Worm (Caenorhabditis elegans) whole organism, L4 larva: ENCODE measurements around the gene pafo-1.
A peak's percentile ranks its signal among the peaks of the same experiment; 100 is the strongest.

Source experiments
- ceh-82 ChIP-seq: sonication (generic microtip); optimal IDR thresholded peaks from 2 replicates; lab custom pipeline; 2017; ENCODE audit warnings: missing biosample characterization, missing genetic modification characterization
- fos-1 ChIP-seq: fragments of 150-350 bp; optimal IDR thresholded peaks from 2 replicates; lab custom pipeline; 2014; ENCODE audit warnings: missing biosample characterization, missing genetic modification characterization
- hif-1 ChIP-seq, 2 experiments: sonication (generic microtip); optimal IDR thresholded peaks; 2 replicates each; lab custom pipeline; 2016 to 2017; ENCODE audit warnings: missing compliant biosample characterization in 2 of 2, missing genetic modification characterization in 2 of 2, missing genetic modification reagents in 2 of 2, missing genotype in 2 of 2, mild to moderate bottlenecking in 1 of 2
- lin-39 ChIP-seq: fragments of 150-350 bp; optimal IDR thresholded peaks from 2 replicates; lab custom pipeline; 2014; ENCODE audit warnings: missing biosample characterization, missing genetic modification reagents, missing genetic modification characterization
- nhr-237 ChIP-seq: sonication (generic microtip); optimal IDR thresholded peaks from 2 replicates; lab custom pipeline; 2017; ENCODE audit warnings: missing biosample characterization, missing genetic modification characterization
- nhr-25 ChIP-seq: sonication (generic microtip); optimal IDR thresholded peaks from 2 replicates; lab custom pipeline; 2017; ENCODE audit warnings: missing genetic modification characterization, mild to moderate bottlenecking, missing compliant biosample characterization, antibody characterized with exemption, moderate library complexity, borderline replicate concordance; ENCODE audit not compliant: insufficient read depth
- saeg-2 ChIP-seq: fragments of 200-800 bp; sonication (Bioruptor generic); IDR thresholded peaks from 2 replicates; pipeline ENCODE4 v1.3.6; 2022; ENCODE audit warnings: missing genetic modification reagents, missing genetic modification characterization, missing compliant biosample characterization
- sdz-12 ChIP-seq: fragments of 200-800 bp; sonication (Bioruptor generic); optimal IDR thresholded peaks from 2 replicates; lab custom pipeline; 2018; ENCODE audit warnings: mild to moderate bottlenecking, missing genetic modification characterization, missing compliant biosample characterization
- spr-1 ChIP-seq: sonication (generic microtip); optimal IDR thresholded peaks from 2 replicates; lab custom pipeline; 2016; ENCODE audit warnings: mild to moderate bottlenecking, missing genetic modification characterization, missing compliant biosample characterization
- unc-62 ChIP-seq, 3 experiments: fragments of 150-350 bp in 1 of 3; sonication (generic microtip); optimal IDR thresholded peaks in 2 of 3; peaks in 1 of 3; 1 replicate in 1 of 3; 2 replicates in 2 of 3; lab custom pipeline; 2014 to 2017; ENCODE audit warnings: missing biosample characterization in 3 of 3, missing genetic modification characterization in 3 of 3, missing genetic modification reagents in 3 of 3, missing genotype in 1 of 3

DNA sequence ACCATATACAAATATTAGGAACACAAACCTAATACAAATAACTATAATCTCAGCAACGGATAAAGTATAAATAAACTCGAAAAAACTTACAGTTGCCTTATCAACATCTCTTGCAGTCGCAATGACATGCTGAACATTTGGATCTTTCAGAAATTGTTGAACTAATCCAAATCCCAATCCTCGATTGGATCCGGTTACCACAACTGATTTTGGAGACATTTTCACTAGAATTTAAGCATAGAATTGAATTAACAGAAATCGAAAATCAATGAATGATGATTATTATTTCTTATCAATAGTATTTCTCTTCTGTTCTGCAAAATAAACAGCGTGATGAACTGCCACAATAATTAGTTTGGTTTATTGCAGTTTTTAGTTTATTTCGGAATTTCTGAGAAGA is 1.3 kb upstream of the pafo-1 start, which contains the start of the genes C55A6.11 and C55A6.7:
- TF ChIP-seq hif-1 (tag; optimal IDR thresholded peaks at IDR 0.05; lab: Kevin White, UChicago), result no peak
- TF ChIP-seq spr-1, result no peak
- TF ChIP-seq nhr-25 (tag; lab: Kevin White, UChicago), result no peak
- TF ChIP-seq fos-1, result no peak
- TF ChIP-seq sdz-12 (GFP tag; lab: Kevin White, UChicago), result no peak
- no peak for TF ChIP-seq saeg-2 (GFP tag; lab: Robert Waterston, UW)
- TF ChIP-seq ceh-82 (tag; lab: Kevin White, UChicago), result no peak
- TF ChIP-seq nhr-237 (tag; lab: Kevin White, UChicago), result no peak
- TF ChIP-seq lin-39 (tag; lab: Kevin White, UChicago), result no peak
- TF ChIP-seq unc-62 (GFP tag; optimal IDR thresholded peaks at IDR 0.05 in 1 of 2; lab: Kevin White, UChicago), result peak in 1 of 2 experiments; percentile 86
- no peak for TF ChIP-seq unc-62 (tag; optimal IDR thresholded peaks at IDR 0.05; lab: Kevin White, UChicago)
